Worm (Caenorhabditis elegans) whole organism, L4 larva: Measurements from ENCODE around the gene F44F4.9.

Experiments used
- ZK546.5 ChIP-seq, 2 experiments: sonication (generic microtip); optimal IDR thresholded peaks; 2 replicates each; lab custom pipeline; 2017; ENCODE audit warnings: missing biosample characterization in 2 of 2, missing genetic modification characterization in 2 of 2
- fkh-10 ChIP-seq: fragments of 150-350 bp; optimal IDR thresholded peaks from 2 replicates; lab custom pipeline; 2014; ENCODE audit warnings: missing biosample characterization, missing genetic modification reagents, missing genetic modification characterization
- lin-39 ChIP-seq: fragments of 150-350 bp; optimal IDR thresholded peaks from 2 replicates; lab custom pipeline; 2014; ENCODE audit warnings: missing biosample characterization, missing genetic modification reagents, missing genetic modification characterization
- madf-5 ChIP-seq, 2 experiments: fragments of 200-800 bp; sonication (Bioruptor generic); IDR thresholded peaks; 2 replicates each; pipeline ENCODE4 v1.3.6; 2022; ENCODE audit warnings: missing compliant biosample characterization in 2 of 2, missing genetic modification characterization in 2 of 2

DNA sequence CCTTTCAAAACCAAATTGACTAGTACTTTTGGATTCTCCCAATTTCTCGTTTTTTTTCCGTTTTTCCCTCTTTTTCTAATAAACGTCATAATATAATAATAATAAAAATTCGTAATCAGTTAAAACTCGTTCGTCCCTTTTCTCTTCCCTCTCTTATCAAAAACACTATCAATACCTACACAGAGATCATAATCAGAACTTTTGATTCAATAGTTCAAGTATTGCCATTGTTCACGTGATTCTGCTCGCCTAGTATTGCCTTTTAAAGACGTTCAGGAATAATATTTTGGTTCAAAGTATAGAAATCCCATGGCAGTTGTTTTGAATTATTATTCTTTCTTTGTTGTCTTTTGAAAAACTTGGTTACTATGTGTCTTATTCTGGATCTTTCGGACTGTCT, 9.0 kb upstream of the F44F4.9 start:
- no peak for TF ChIP-seq fkh-10 (GFP tag; lab: Kevin White, UChicago)
- TF ChIP-seq ZK546.5 (tag; optimal IDR thresholded peaks at IDR 0.05; lab: Kevin White, UChicago): no peak
- no peak for TF ChIP-seq lin-39 (tag; lab: Kevin White, UChicago)
- no peak for TF ChIP-seq madf-5 (GFP tag; IDR thresholded peaks at IDR 0.05; lab: Robert Waterston, UW)
